Worm (Caenorhabditis elegans): Measurements from ENCODE around the gene F56D6.9.

ce11 chrIV:3875260-3875659 is 16.9 kb upstream of the F56D6.9 start:
- TF ChIP-seq cebp-2 (GFP tag; IDR thresholded peaks at IDR 0.05) (no peak), hmg-1.2 (GFP tag; IDR thresholded peaks at IDR 0.05) (peak; percentile 39; the same call in 1 of the 2 replicates), nhr-179 (tag; optimal IDR thresholded peaks at IDR 0.05) (no peak), T26A5.8 (tag; optimal IDR thresholded peaks at IDR 0.05) (no peak)

Data from whole organism, young adult.